Fruit fly (Drosophila melanogaster) whole organism, embryonic: ENCODE results near the gene Snmp2.

Experiments
- ATbp ChIP-seq: fragments of 200-800 bp; sonication (Bioruptor generic); optimal IDR thresholded peaks from 2 replicates; lab custom pipeline; 2017; ENCODE audit warnings: missing biosample characterization, mild to moderate bottlenecking, missing genetic modification characterization, missing genetic modification reagents
- CG10565 ChIP-seq: fragments of 200-800 bp; sonication (Bioruptor generic); optimal IDR thresholded peaks from 3 replicates; lab custom pipeline; 2016; ENCODE audit warnings: missing biosample characterization, mild to moderate bottlenecking, missing genetic modification characterization
- CG11085 ChIP-seq: fragments of 200-800 bp; sonication (Bioruptor generic); IDR thresholded peaks from 2 replicates; pipeline ENCODE4 v1.3.6; 2022; ENCODE audit warnings: missing biosample characterization, missing genetic modification characterization
- CG11695 ChIP-seq: fragments of 200-800 bp; sonication (Bioruptor generic); IDR thresholded peaks from 3 replicates; pipeline ENCODE4 v1.3.6; 2022; ENCODE audit warnings: missing biosample characterization, missing genetic modification characterization
- CG12391 ChIP-seq: fragments of 200-800 bp; sonication (Bioruptor generic); optimal IDR thresholded peaks from 3 replicates; lab custom pipeline; 2018; ENCODE audit warnings: missing biosample characterization, mild to moderate bottlenecking, missing genetic modification characterization, moderate library complexity
- CG13296 ChIP-seq: fragments of 200-800 bp; sonication (Bioruptor generic); optimal IDR thresholded peaks from 3 replicates; lab custom pipeline; 2018; ENCODE audit warnings: missing biosample characterization, mild to moderate bottlenecking, missing genetic modification characterization
- CG14014 ChIP-seq: fragments of 200-800 bp; sonication (Bioruptor generic); IDR thresholded peaks from 2 replicates; pipeline ENCODE4 v1.3.6; 2022; ENCODE audit warnings: missing biosample characterization, missing genetic modification characterization
- CG14441 ChIP-seq: fragments of 200-800 bp; sonication (Bioruptor generic); IDR thresholded peaks from 2 replicates; pipeline ENCODE4 v1.3.6; 2022; ENCODE audit warnings: missing biosample characterization, missing genetic modification characterization
- CG15269 ChIP-seq: fragments of 200-800 bp; sonication (Bioruptor generic); optimal IDR thresholded peaks from 2 replicates; lab custom pipeline; 2018; ENCODE audit warnings: missing biosample characterization, mild to moderate bottlenecking, missing genetic modification characterization, moderate library complexity
- CG18262 ChIP-seq: fragments of 200-800 bp; optimal IDR thresholded peaks from 3 replicates; lab custom pipeline; 2019; ENCODE audit warnings: missing biosample characterization, mild to moderate bottlenecking, missing genetic modification characterization, moderate library complexity
- CG18599 ChIP-seq: fragments of 200-800 bp; sonication (Bioruptor generic); optimal IDR thresholded peaks from 3 replicates; lab custom pipeline; 2017; ENCODE audit warnings: missing biosample characterization, missing genetic modification characterization, mild to moderate bottlenecking, moderate library complexity, missing genetic modification reagents
- CG2116 ChIP-seq: fragments of 200-800 bp; sonication (Bioruptor generic); optimal IDR thresholded peaks from 3 replicates; lab custom pipeline; 2018; ENCODE audit warnings: missing biosample characterization, mild to moderate bottlenecking, missing genetic modification characterization
- CG2202 ChIP-seq: fragments of 200-800 bp; sonication (Bioruptor generic); optimal IDR thresholded peaks from 2 replicates; lab custom pipeline; 2018; ENCODE audit warnings: missing biosample characterization, mild to moderate bottlenecking, missing genetic modification characterization
- CG2889 ChIP-seq: fragments of 200-800 bp; sonication (Bioruptor generic); IDR thresholded peaks from 3 replicates; pipeline ENCODE4 v1.3.6; 2022; ENCODE audit warnings: missing biosample characterization, missing genetic modification characterization
- CG31224 ChIP-seq: fragments of 200-800 bp; sonication (Bioruptor generic); IDR thresholded peaks from 2 replicates; pipeline ENCODE4 v1.3.6; 2022; ENCODE audit warnings: missing biosample characterization, missing genetic modification characterization
- CG34422 ChIP-seq: fragments of 200-800 bp; sonication (Bioruptor generic); IDR thresholded peaks from 3 replicates; pipeline ENCODE4 v1.3.6; 2022; ENCODE audit warnings: missing biosample characterization, missing genetic modification characterization
- CG3726 ChIP-seq: fragments of 200-800 bp; sonication (Bioruptor generic); IDR thresholded peaks from 3 replicates; pipeline ENCODE4, ENCODE4 v1.3.6; 2022; ENCODE audit warnings: missing biosample characterization, missing genetic modification characterization
- CG43689 ChIP-seq: fragments of 200-800 bp; sonication (Bioruptor generic); IDR thresholded peaks from 2 replicates; pipeline ENCODE4 v1.3.6; 2022; ENCODE audit warnings: missing biosample characterization, missing genetic modification characterization
- CG4424 ChIP-seq: fragments of 200-800 bp; sonication (Bioruptor generic); optimal IDR thresholded peaks from 3 replicates; lab custom pipeline; 2016; ENCODE audit warnings: missing biosample characterization, missing genetic modification characterization
- CG4854 ChIP-seq: fragments of 200-800 bp; sonication (Bioruptor generic); optimal IDR thresholded peaks from 2 replicates; lab custom pipeline; 2016; ENCODE audit warnings: missing biosample characterization, missing genetic modification characterization, inconsistent platforms
- CG6765 ChIP-seq: fragments of 200-800 bp; sonication (Bioruptor generic); optimal IDR thresholded peaks from 3 replicates; lab custom pipeline; 2017; ENCODE audit warnings: missing biosample characterization, mild to moderate bottlenecking, missing genetic modification characterization
- CG9609 ChIP-seq: fragments of 200-800 bp; sonication (Bioruptor generic); optimal IDR thresholded peaks from 3 replicates; lab custom pipeline; 2016; ENCODE audit warnings: missing biosample characterization, missing genetic modification characterization
- Dad ChIP-seq: fragments of 200-800 bp; sonication (Bioruptor generic); optimal IDR thresholded peaks from 3 replicates; lab custom pipeline; 2016; ENCODE audit warnings: missing biosample characterization, missing genetic modification characterization
- Mes4 ChIP-seq: fragments of 200-800 bp; sonication (Bioruptor generic); optimal IDR thresholded peaks from 2 replicates; lab custom pipeline; 2016; ENCODE audit warnings: missing biosample characterization, missing genetic modification characterization
- NfI ChIP-seq: fragments of 200-800 bp; sonication (Bioruptor generic); optimal IDR thresholded peaks from 3 replicates; lab custom pipeline; 2018; ENCODE audit warnings: missing biosample characterization, mild to moderate bottlenecking, missing genetic modification characterization, moderate library complexity
- PHDP ChIP-seq: fragments of 200-800 bp; sonication (Bioruptor generic); optimal IDR thresholded peaks from 3 replicates; lab custom pipeline; 2018; ENCODE audit warnings: missing biosample characterization, mild to moderate bottlenecking, missing genetic modification characterization, moderate library complexity
- Ptx1 ChIP-seq: fragments of 200-800 bp; sonication (Bioruptor generic); IDR thresholded peaks from 2 replicates; pipeline ENCODE4 v1.3.6; 2022; ENCODE audit warnings: missing biosample characterization, missing genetic modification characterization
- Xbp1 ChIP-seq: fragments of 200-800 bp; sonication (Bioruptor generic); optimal IDR thresholded peaks from 3 replicates; lab custom pipeline; 2016; ENCODE audit warnings: missing biosample characterization, mild to moderate bottlenecking, missing genetic modification characterization
- Xrp1 ChIP-seq: fragments of 200-800 bp; sonication (Bioruptor generic); IDR thresholded peaks from 2 replicates; pipeline ENCODE4 v1.3.6; 2022; ENCODE audit warnings: missing biosample characterization, missing genetic modification characterization
- amos ChIP-seq: fragments of 200-800 bp; sonication (Bioruptor generic); IDR thresholded peaks from 2 replicates; pipeline ENCODE4 v1.3.6; 2022; ENCODE audit warnings: missing biosample characterization, missing genetic modification characterization; ENCODE audit not compliant: partially characterized antibody
- cato ChIP-seq: fragments of 200-800 bp; sonication (Bioruptor generic); optimal IDR thresholded peaks from 2 replicates; lab custom pipeline; 2016; ENCODE audit warnings: missing biosample characterization, missing genetic modification characterization, borderline replicate concordance
- corto ChIP-seq: fragments of 200-800 bp; sonication (Bioruptor generic); optimal IDR thresholded peaks from 2 replicates; lab custom pipeline; 2016; ENCODE audit warnings: missing biosample characterization, mild to moderate bottlenecking, missing genetic modification characterization, moderate library complexity
- dm ChIP-seq: fragments of 200-800 bp; sonication (Bioruptor generic); optimal IDR thresholded peaks from 3 replicates; lab custom pipeline; 2016; ENCODE audit warnings: missing biosample characterization, missing genetic modification characterization
- eve ChIP-seq, 2 experiments: fragments of >200 bp; optimal IDR thresholded peaks; 2 replicates each; lab custom pipeline; 2017; ENCODE audit warnings: missing biosample characterization in 2 of 2, missing genetic modification characterization in 2 of 2
- fd64A ChIP-seq: fragments of 200-800 bp; sonication (Bioruptor generic); optimal IDR thresholded peaks from 3 replicates; lab custom pipeline; 2018; ENCODE audit warnings: missing biosample characterization, mild to moderate bottlenecking, missing genetic modification characterization
- lov ChIP-seq, 2 experiments: fragments of 200-800 bp in 1 of 2; fragments of >200 bp in 1 of 2; sonication (Bioruptor generic) in 1 of 2; IDR thresholded peaks in 1 of 2; optimal IDR thresholded peaks in 1 of 2; 2 replicates in 1 of 2; 3 replicates in 1 of 2; pipeline versions ENCODE4 v1.3.6 to Lab custom; 2017 to 2022; ENCODE audit warnings: missing biosample characterization in 1 of 2, missing genetic modification characterization in 1 of 2
- maf-S ChIP-seq: fragments of 200-800 bp; sonication (Bioruptor generic); optimal IDR thresholded peaks from 2 replicates; lab custom pipeline; 2016; ENCODE audit warnings: missing biosample characterization, missing genetic modification characterization
- pfk ChIP-seq: fragments of 200-800 bp; sonication (Bioruptor generic); optimal IDR thresholded peaks from 2 replicates; lab custom pipeline; 2018; ENCODE audit warnings: missing biosample characterization, mild to moderate bottlenecking, missing genetic modification characterization, moderate library complexity
- pnt ChIP-seq: fragments of 200-800 bp; sonication (Bioruptor generic); optimal IDR thresholded peaks from 3 replicates; lab custom pipeline; 2016; ENCODE audit warnings: missing biosample characterization, missing genetic modification characterization
- prd ChIP-seq, 3 experiments: fragments of >200 bp in 2 of 3; fragments of 200-800 bp in 1 of 3; sonication (Bioruptor generic) in 1 of 3; optimal IDR thresholded peaks in 2 of 3; IDR thresholded peaks in 1 of 3; 2 replicates in 2 of 3; 3 replicates in 1 of 3; pipeline versions ENCODE4 v1.3.6 to Lab custom; 2017 to 2022; ENCODE audit warnings: missing biosample characterization in 1 of 3, missing genetic modification characterization in 1 of 3
- ranshi ChIP-seq: fragments of 200-800 bp; sonication (Bioruptor generic); IDR thresholded peaks from 2 replicates; pipeline ENCODE4 v1.3.6; 2022; ENCODE audit warnings: missing biosample characterization, missing genetic modification characterization
- sob ChIP-seq: fragments of 200-800 bp; sonication (Bioruptor generic); IDR thresholded peaks from 2 replicates; pipeline ENCODE4 v1.3.6; 2022; ENCODE audit warnings: missing biosample characterization, missing genetic modification characterization
- tio ChIP-seq: fragments of 200-800 bp; sonication (Bioruptor generic); optimal IDR thresholded peaks from 2 replicates; lab custom pipeline; 2017; ENCODE audit warnings: missing biosample characterization, missing genetic modification characterization, inconsistent platforms
- tll ChIP-seq, 2 experiments: fragments of 200-800 bp in 1 of 2; fragments of >200 bp in 1 of 2; sonication (Bioruptor generic) in 1 of 2; optimal IDR thresholded peaks; 2 replicates each; lab custom pipeline; 2017 to 2019; ENCODE audit warnings: missing biosample characterization in 2 of 2, missing genetic modification characterization in 2 of 2, mild to moderate bottlenecking in 1 of 2, moderate library complexity in 1 of 2
- toy ChIP-seq: fragments of 200-800 bp; sonication (Bioruptor generic); IDR thresholded peaks from 2 replicates; pipeline ENCODE4 v1.3.6; 2022; ENCODE audit warnings: missing biosample characterization, missing genetic modification characterization
- vvl ChIP-seq: fragments of 200-800 bp; sonication (Bioruptor generic); IDR thresholded peaks from 2 replicates; pipeline ENCODE4 v1.3.6; 2022; ENCODE audit warnings: missing biosample characterization, missing genetic modification characterization
- z ChIP-seq: fragments of 200-800 bp; sonication (Bioruptor generic); IDR thresholded peaks from 3 replicates; pipeline ENCODE4 v1.3.6; 2022; ENCODE audit warnings: missing biosample characterization, missing genetic modification characterization
- zen ChIP-seq: fragments of 200-800 bp; sonication (Bioruptor generic); optimal IDR thresholded peaks from 3 replicates; lab custom pipeline; 2018; ENCODE audit warnings: missing biosample characterization, mild to moderate bottlenecking, missing genetic modification characterization, moderate library complexity

Gene Snmp2

dm6 chr3L:7718561-7719417 lies 24.1 kb downstream of the Snmp2 start, which contains the start of gene Mcad (continued):
- TF ChIP-seq Xrp1 (GFP tag; lab: Robert Waterston, UW) (peak; percentile 88), cato (GFP tag; lab: Kevin White, UChicago) (peak; percentile 51), CG13296 (GFP tag; lab: Kevin White, UChicago) (peak; percentile 95), CG14441 (GFP tag; lab: Robert Waterston, UW) (peak; percentile 93), CG11085 (GFP tag; lab: Robert Waterston, UW) (peak; percentile 92), Ptx1 (GFP tag; lab: Robert Waterston, UW) (peak; percentile 96), amos (GFP tag; lab: Robert Waterston, UW) (no peak), zen (tag; lab: Kevin White, UChicago) (peak; percentile 92), CG6765 (GFP tag; lab: Kevin White, UChicago) (peak; percentile 90), lov (optimal IDR thresholded peaks at IDR 0.05; lab: Kevin White, UChicago) (no peak), lov (GFP tag; IDR thresholded peaks at IDR 0.05; lab: Robert Waterston, UW) (peak; percentile 70; the same call in 1 of the 3 replicates), CG10565 (GFP tag; lab: Kevin White, UChicago) (no peak), tio (GFP tag; lab: Kevin White, UChicago) (peak; percentile 75), NfI (GFP tag; lab: Kevin White, UChicago) (peak; percentile 84), ATbp (GFP tag; lab: Kevin White, UChicago) (peak; percentile 72), CG11695 (GFP tag; lab: Robert Waterston, UW) (peak; percentile 81), Xbp1 (peak; percentile 85), pnt (GFP tag; lab: Kevin White, UChicago) (peak; percentile 38), pfk (GFP tag; lab: Kevin White, UChicago) (no peak), CG43689 (GFP tag; lab: Robert Waterston, UW) (peak; percentile 79), CG9609 (GFP tag; lab: Kevin White, UChicago) (no peak), corto (GFP tag; lab: Kevin White, UChicago) (peak; percentile 98), z (GFP tag; lab: Robert Waterston, UW) (no peak), CG4424 (GFP tag; lab: Kevin White, UChicago) (peak; percentile 96), CG2202 (tag; lab: Kevin White, UChicago) (no peak), dm (GFP tag; lab: Kevin White, UChicago) (no peak), CG31224 (GFP tag; lab: Robert Waterston, UW) (peak; percentile 73), PHDP (peak; percentile 84), CG14014 (GFP tag; lab: Robert Waterston, UW) (peak; percentile 95), tll (GFP tag; optimal IDR thresholded peaks at IDR 0.05; lab: Kevin White, UChicago) (no peak), sob (GFP tag; lab: Robert Waterston, UW) (peak; percentile 93), CG2116 (GFP tag; lab: Kevin White, UChicago) (peak; percentile 54), CG18262 (tag; lab: Kevin White, UChicago) (peak; percentile 88), maf-S (GFP tag; lab: Kevin White, UChicago) (peak; percentile 18), ranshi (peak; percentile 96), toy (GFP tag; lab: Robert Waterston, UW) (0 out of 2 replicates have a peak, but pooled peaks have one; percentile 67), CG2889 (GFP tag; lab: Robert Waterston, UW) (peak; percentile 18), vvl (GFP tag; lab: Robert Waterston, UW) (peak; percentile 79), CG18599 (GFP tag; lab: Kevin White, UChicago) (peak; percentile 97), Mes4 (no peak), eve (GFP tag; optimal IDR thresholded peaks at IDR 0.05; lab: Kevin White, UChicago) (no peak), CG12391 (tag; lab: Kevin White, UChicago) (peak; percentile 86), CG34422 (GFP tag; lab: Robert Waterston, UW) (peak; percentile 50), CG15269 (tag; lab: Kevin White, UChicago) (peak; percentile 88), Dad (GFP tag; lab: Kevin White, UChicago) (peak; percentile 63), prd (optimal IDR thresholded peaks at IDR 0.05; lab: Kevin White, UChicago) (no peak), prd (GFP tag; IDR thresholded peaks at IDR 0.05; lab: Robert Waterston, UW) (peak; percentile 88), fd64A (peak; percentile 63), CG3726 (GFP tag; lab: Robert Waterston, UW) (peak; percentile 69), CG4854 (GFP tag; lab: Kevin White, UChicago) (peak; percentile 79)
